Worm (Caenorhabditis elegans) whole organism, mixed stage, embryonic: ENCODE data around the gene C27D6.1.

Experiments
- drap-1 ChIP-seq: fragments of 200-800 bp; sonication (Bioruptor generic); optimal IDR thresholded peaks from 3 replicates; lab custom pipeline; 2018; ENCODE audit warnings: mild to moderate bottlenecking, missing genetic modification characterization, missing compliant biosample characterization
- elt-1 ChIP-seq: sonication (generic microtip); optimal IDR thresholded peaks from 2 replicates; lab custom pipeline; 2017; ENCODE audit warnings: missing genetic modification characterization, mild to moderate bottlenecking, missing compliant biosample characterization, antibody characterized with exemption, moderate library complexity, borderline replicate concordance; ENCODE audit not compliant: insufficient read depth
- mab-5 ChIP-seq: fragments of 150-350 bp; optimal IDR thresholded peaks from 2 replicates; lab custom pipeline; 2014; ENCODE audit warnings: missing biosample characterization, missing genetic modification characterization
- snpc-4 ChIP-seq: fragments of 150-350 bp; optimal IDR thresholded peaks from 2 replicates; lab custom pipeline; 2014; ENCODE audit warnings: missing biosample characterization, missing genetic modification characterization
- unc-39 ChIP-seq: fragments of 150-350 bp; optimal IDR thresholded peaks from 2 replicates; lab custom pipeline; 2014; ENCODE audit warnings: missing biosample characterization, missing genetic modification characterization

DNA sequence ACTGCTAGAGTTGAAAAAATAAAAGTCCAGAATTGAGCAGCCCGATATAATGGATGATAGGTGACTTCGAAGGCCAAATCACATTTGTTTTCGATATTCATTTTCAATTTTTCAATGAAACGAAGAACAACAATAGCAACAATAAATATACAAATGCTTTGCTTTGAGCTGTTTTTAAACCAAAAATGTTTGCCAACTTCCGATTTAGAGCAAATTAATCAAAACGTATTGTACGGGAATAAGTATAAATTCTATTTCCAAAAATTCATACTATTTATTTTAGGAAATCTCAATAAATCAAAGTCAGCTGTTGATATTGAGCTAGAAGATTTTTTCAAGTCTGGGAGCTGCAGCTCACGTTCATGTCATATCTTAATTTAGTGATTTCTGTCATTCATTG is 1.6 kb upstream of the C27D6.1 start, which contains the start of gene srb-1:
- TF ChIP-seq snpc-4 (tag; lab: Kevin White, UChicago), result no peak
- no peak for TF ChIP-seq drap-1 (GFP tag; lab: Kevin White, UChicago)
- no peak for TF ChIP-seq mab-5 (tag; lab: Kevin White, UChicago)
- no peak for TF ChIP-seq unc-39 (tag; lab: Kevin White, UChicago)
- no peak for TF ChIP-seq elt-1 (tag; lab: Kevin White, UChicago)
